Worm (Caenorhabditis elegans): Measurements from ENCODE around the gene nhr-226.
"Not testable (repeated sequence)": the region's sequence is repeated elsewhere in the genome, so short reads cannot be mapped to it uniquely, and the experiment has no call there.

- TF ChIP-seq sox-4 (tag; optimal IDR thresholded peaks at IDR 0.05); tbx-2 (tag; optimal IDR thresholded peaks at IDR 0.05); ama-1 (optimal IDR thresholded peaks at IDR 0.05); zip-5 (tag; optimal IDR thresholded peaks at IDR 0.05); pha-4 (tag; optimal IDR thresholded peaks at IDR 0.05); K09A11.1 (tag; optimal IDR thresholded peaks at IDR 0.05; ENCODE audit: insufficient read depth); ets-4 (tag; optimal IDR thresholded peaks at IDR 0.05): not testable (repeated sequence)
Observed at ce11 chrV:2255191-2255590, 39.5 kb upstream of the nhr-226 start, which contains the start of gene F41B5.1.
